Fruit fly (Drosophila melanogaster): ENCODE results near the gene IKKbeta.

IKKbeta gene

dm6 chr3R:16034186-16034585 lies 15.0 kb downstream of the IKKbeta start:
- TF ChIP-seq insv (optimal IDR thresholded peaks at IDR 0.05): no peak
- TF ChIP-seq h (optimal IDR thresholded peaks at IDR 0.05): no peak
- TF ChIP-seq Myc (optimal IDR thresholded peaks at IDR 0.05): no peak
- no peak for TF ChIP-seq ttk (optimal IDR thresholded peaks at IDR 0.05)
- no peak for TF ChIP-seq psq (optimal IDR thresholded peaks at IDR 0.05)

- TF ChIP-seq Myc (optimal IDR thresholded peaks at IDR 0.05) (no peak), insv (optimal IDR thresholded peaks at IDR 0.05) (no peak), ttk (optimal IDR thresholded peaks at IDR 0.05) (no peak), psq (optimal IDR thresholded peaks at IDR 0.05) (no peak), Sin3A (optimal IDR thresholded peaks at IDR 0.05) (no peak), h (optimal IDR thresholded peaks at IDR 0.05) (no peak)
Measured at dm6 chr3R:16033727-16034126, 15.5 kb downstream of the IKKbeta start.

- TF ChIP-seq ttk (optimal IDR thresholded peaks at IDR 0.05) (no peak), insv (optimal IDR thresholded peaks at IDR 0.05) (no peak), Myc (optimal IDR thresholded peaks at IDR 0.05) (no peak), h (optimal IDR thresholded peaks at IDR 0.05) (no peak), Sin3A (optimal IDR thresholded peaks at IDR 0.05) (no peak), psq (optimal IDR thresholded peaks at IDR 0.05) (no peak)
Measured at dm6 chr3R:16030445-16030844, 18.8 kb downstream of the IKKbeta start.

dm6 chr3R:16029584-16029983 lies 19.6 kb downstream of the IKKbeta start:
- TF ChIP-seq insv (optimal IDR thresholded peaks at IDR 0.05): no peak
- no peak for TF ChIP-seq h (optimal IDR thresholded peaks at IDR 0.05)
- TF ChIP-seq Myc (optimal IDR thresholded peaks at IDR 0.05): no peak
- TF ChIP-seq psq (optimal IDR thresholded peaks at IDR 0.05): no peak
- TF ChIP-seq ttk (optimal IDR thresholded peaks at IDR 0.05): no peak
- TF ChIP-seq Sin3A (optimal IDR thresholded peaks at IDR 0.05): no peak

dm6 chr3R:16028651-16029050 lies 20.6 kb downstream of the IKKbeta start:
- TF ChIP-seq h (optimal IDR thresholded peaks at IDR 0.05) (no peak), insv (optimal IDR thresholded peaks at IDR 0.05) (no peak), psq (optimal IDR thresholded peaks at IDR 0.05) (no peak), ttk (optimal IDR thresholded peaks at IDR 0.05) (no peak), Myc (optimal IDR thresholded peaks at IDR 0.05) (no peak), Sin3A (optimal IDR thresholded peaks at IDR 0.05) (no peak)

- TF ChIP-seq h (optimal IDR thresholded peaks at IDR 0.05) (no peak), insv (optimal IDR thresholded peaks at IDR 0.05) (no peak), Myc (optimal IDR thresholded peaks at IDR 0.05) (no peak), psq (optimal IDR thresholded peaks at IDR 0.05) (no peak)
Measured at dm6 chr3R:16025587-16026223, 23.5 kb downstream of the IKKbeta start, which contains the start of gene pnr. TSS of gene pnr (plus strand) at chr3R:16026079.

dm6 chr3R:16024110-16024509 lies 25.1 kb downstream of the IKKbeta start:
- TF ChIP-seq psq (optimal IDR thresholded peaks at IDR 0.05) (no peak), h (optimal IDR thresholded peaks at IDR 0.05) (no peak), insv (optimal IDR thresholded peaks at IDR 0.05) (no peak), Sin3A (optimal IDR thresholded peaks at IDR 0.05) (no peak)

- TF ChIP-seq h (optimal IDR thresholded peaks at IDR 0.05) (no peak), ttk (optimal IDR thresholded peaks at IDR 0.05) (no peak), insv (optimal IDR thresholded peaks at IDR 0.05) (no peak)
Measured at dm6 chr3R:16023627-16024026, 25.6 kb downstream of the IKKbeta start.

dm6 chr3R:16022005-16022404 lies 27.2 kb downstream of the IKKbeta start:
- no peak for TF ChIP-seq ttk (optimal IDR thresholded peaks at IDR 0.05)
- no peak for TF ChIP-seq insv (optimal IDR thresholded peaks at IDR 0.05)
- TF ChIP-seq h (optimal IDR thresholded peaks at IDR 0.05): no peak
- no peak for TF ChIP-seq Myc (optimal IDR thresholded peaks at IDR 0.05)
- no peak for TF ChIP-seq psq (optimal IDR thresholded peaks at IDR 0.05)
- TF ChIP-seq Sin3A (optimal IDR thresholded peaks at IDR 0.05): no peak

- TF ChIP-seq psq (optimal IDR thresholded peaks at IDR 0.05): no peak
- TF ChIP-seq Myc (optimal IDR thresholded peaks at IDR 0.05): no peak
- no peak for TF ChIP-seq Sin3A (optimal IDR thresholded peaks at IDR 0.05)
- TF ChIP-seq ttk (optimal IDR thresholded peaks at IDR 0.05): no peak
- TF ChIP-seq h (optimal IDR thresholded peaks at IDR 0.05): no peak
- no peak for TF ChIP-seq insv (optimal IDR thresholded peaks at IDR 0.05)
Measured at dm6 chr3R:16014573-16014972, 34.6 kb downstream of the IKKbeta start.

- TF ChIP-seq psq (optimal IDR thresholded peaks at IDR 0.05) (no peak), insv (optimal IDR thresholded peaks at IDR 0.05) (no peak), h (optimal IDR thresholded peaks at IDR 0.05) (no peak), Sin3A (optimal IDR thresholded peaks at IDR 0.05) (no peak), ttk (optimal IDR thresholded peaks at IDR 0.05) (no peak), Myc (optimal IDR thresholded peaks at IDR 0.05) (no peak)
Measured at dm6 chr3R:16013580-16013979, 35.6 kb downstream of the IKKbeta start.

dm6 chr3R:16011698-16012332 lies 37.4 kb downstream of the IKKbeta start:
- TF ChIP-seq insv (optimal IDR thresholded peaks at IDR 0.05): no peak
- no peak for TF ChIP-seq h (optimal IDR thresholded peaks at IDR 0.05)
- no peak for TF ChIP-seq psq (optimal IDR thresholded peaks at IDR 0.05)
- no peak for TF ChIP-seq ttk (optimal IDR thresholded peaks at IDR 0.05)

dm6 chr3R:16010009-16010505 lies 39.2 kb downstream of the IKKbeta start:
- TF ChIP-seq ttk (optimal IDR thresholded peaks at IDR 0.05) (no peak), insv (optimal IDR thresholded peaks at IDR 0.05) (no peak), Myc (optimal IDR thresholded peaks at IDR 0.05) (no peak), Sin3A (optimal IDR thresholded peaks at IDR 0.05) (no peak), h (optimal IDR thresholded peaks at IDR 0.05) (no peak), psq (optimal IDR thresholded peaks at IDR 0.05) (no peak)

All from Kc167 (cell line).